Worm (Caenorhabditis elegans): ENCODE measurements around the gene F37C4.4.
A peak's percentile ranks its signal among the peaks of the same experiment; 100 is the strongest.

F37C4.4 gene

DNA sequence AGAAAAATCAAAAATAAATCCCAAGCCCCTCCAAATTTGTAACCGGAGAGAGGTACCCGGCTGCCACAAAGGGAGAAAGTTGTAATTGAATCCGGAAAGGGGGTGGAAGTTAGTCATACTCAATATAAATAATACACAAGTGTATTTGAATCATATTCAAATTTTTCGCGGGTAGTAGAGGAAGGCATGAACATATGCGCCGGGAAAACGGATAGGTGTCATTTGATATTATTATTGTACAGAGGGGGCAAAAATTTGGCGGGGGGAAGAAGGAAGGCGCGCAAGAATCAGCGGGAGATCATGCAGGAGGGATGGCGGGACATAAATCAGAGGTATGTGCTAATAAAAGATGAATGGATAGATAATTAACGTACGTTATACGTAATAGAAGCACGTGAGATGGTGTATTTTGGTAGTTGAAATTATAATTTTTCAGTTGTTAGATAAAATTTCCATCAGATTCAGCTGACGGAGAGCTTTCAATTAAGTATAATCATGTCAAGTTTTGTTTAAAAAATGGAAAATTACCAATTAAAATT, 40.5 kb upstream of the F37C4.4 start, which contains the start of gene F28F9.3 (continued):
- TF ChIP-seq hlh-17 (GFP tag; optimal IDR thresholded peaks at IDR 0.05; ENCODE audit: borderline replicate concordance) = no peak

DNA sequence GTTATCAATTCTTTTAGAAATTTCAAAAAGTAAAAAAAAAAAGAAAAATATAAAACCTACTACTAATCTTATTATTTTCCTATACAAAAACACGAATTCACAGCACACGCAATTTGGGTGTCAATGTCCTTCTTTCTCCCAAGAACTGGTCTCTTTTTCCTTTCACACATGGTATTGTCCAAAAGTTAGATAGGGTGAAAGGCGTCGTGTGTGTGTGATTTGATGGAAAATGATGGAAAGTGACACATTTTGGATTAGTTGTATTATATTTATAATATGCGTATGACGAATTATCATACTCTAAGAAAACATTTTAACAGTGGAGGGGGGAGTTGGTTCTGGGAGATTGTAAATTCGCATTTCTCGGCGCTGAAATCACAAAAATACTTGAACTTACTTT, 39.4 kb upstream of the F37C4.4 start:
- TF ChIP-seq blmp-1 (tag; optimal IDR thresholded peaks at IDR 0.05) (peak; percentile 88), ets-5 (GFP tag; IDR thresholded peaks at IDR 0.05) (no peak), nhr-85 (tag) (peak; percentile 44)

DNA sequence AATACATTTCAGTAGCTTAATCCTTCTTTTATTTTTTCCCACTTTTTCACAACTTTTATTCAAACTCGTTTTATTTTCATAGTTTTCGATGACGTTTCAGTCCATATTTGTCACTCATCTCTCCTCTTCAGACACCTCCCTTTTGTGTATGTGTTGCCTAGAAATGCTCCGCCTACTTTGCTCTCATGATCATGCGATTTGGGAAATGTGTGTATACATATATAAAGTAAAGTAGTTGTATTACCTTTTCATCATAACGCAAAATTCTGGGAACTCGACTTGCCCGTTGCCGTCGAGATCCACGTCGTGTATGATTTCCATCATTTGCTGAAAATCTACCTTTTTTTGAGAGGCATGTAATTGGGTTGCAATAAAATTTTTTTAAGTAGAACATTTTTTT, 35.1 kb upstream of the F37C4.4 start:
- TF ChIP-seq dsc-1 (tag; optimal IDR thresholded peaks at IDR 0.05) (peak; percentile 58), efl-1 (optimal IDR thresholded peaks at IDR 0.05) (no peak), efl-1 (GFP tag; optimal IDR thresholded peaks at IDR 0.05 in 1 of 2) (peak in 1 of 2 experiments; percentile 73), unc-62 (GFP tag; optimal IDR thresholded peaks at IDR 0.05) (no peak), nhr-19 (GFP tag; conservative IDR thresholded peaks at IDR 0.05) (no peak), isw-1 (GFP tag; IDR thresholded peaks at IDR 0.05) (no peak), egl-27 (tag; optimal IDR thresholded peaks at IDR 0.05) (no peak), lin-13 (GFP tag; optimal IDR thresholded peaks at IDR 0.05) (no peak), aly-2 (tag; optimal IDR thresholded peaks at IDR 0.05) (no peak), zip-4 (GFP tag; optimal IDR thresholded peaks at IDR 0.05) (no peak), fkh-10 (GFP tag; optimal IDR thresholded peaks at IDR 0.05) (no peak), nhr-11 (tag; optimal IDR thresholded peaks at IDR 0.05) (no peak), nhr-71 (tag; optimal IDR thresholded peaks at IDR 0.05) (peak; percentile 52), pqm-1 (tag; optimal IDR thresholded peaks at IDR 0.05) (no peak), C04F5.9 (tag; optimal IDR thresholded peaks at IDR 0.05) (no peak), egl-13 (tag; optimal IDR thresholded peaks at IDR 0.05) (no peak), sox-4 (tag; optimal IDR thresholded peaks at IDR 0.05) (no peak), jun-1 (tag; optimal IDR thresholded peaks at IDR 0.05) (no peak), nhr-85 (tag) (no peak), pax-3 (tag; optimal IDR thresholded peaks at IDR 0.05) (peak; percentile 32), fkh-8 (tag; optimal IDR thresholded peaks at IDR 0.05) (peak; percentile 75), efl-3 (GFP tag; optimal IDR thresholded peaks at IDR 0.05) (no peak), ets-5 (GFP tag; IDR thresholded peaks at IDR 0.05) (no peak), nhr-77 (tag; optimal IDR thresholded peaks at IDR 0.05) (no peak), nhr-47 (tag; optimal IDR thresholded peaks at IDR 0.05) (peak; percentile 40), hlh-4 (tag; optimal IDR thresholded peaks at IDR 0.05) (no peak), unc-30 (tag; optimal IDR thresholded peaks at IDR 0.05) (no peak), ceh-82 (tag; optimal IDR thresholded peaks at IDR 0.05) (no peak), rnt-1 (tag; optimal IDR thresholded peaks at IDR 0.05) (no peak)

DNA sequence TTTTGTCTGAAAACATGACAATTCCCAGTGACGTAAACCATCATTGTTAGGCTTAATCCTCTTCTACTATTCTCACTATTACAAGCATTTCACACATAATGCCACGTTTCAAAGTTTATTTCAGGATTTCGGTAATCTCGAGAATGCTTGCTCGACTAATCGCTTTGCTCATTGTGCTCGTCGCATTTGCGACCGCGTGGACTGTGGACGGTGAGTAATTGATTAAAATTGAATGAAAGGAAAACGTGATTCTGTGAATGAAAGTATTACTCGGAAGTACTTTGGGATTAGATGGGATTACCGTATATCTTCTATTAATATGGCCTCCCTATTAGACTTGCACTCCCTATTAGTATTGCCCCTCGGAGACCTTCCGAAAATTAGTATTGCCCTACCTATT, 33.3 kb upstream of the F37C4.4 start:
- TF ChIP-seq pax-3 (tag; optimal IDR thresholded peaks at IDR 0.05) = peak; percentile 42
- no peak for TF ChIP-seq aly-2 (tag; optimal IDR thresholded peaks at IDR 0.05)
- TF ChIP-seq hlh-4 (tag; optimal IDR thresholded peaks at IDR 0.05) = no peak
- peak; percentile 87 for TF ChIP-seq dsc-1 (tag; optimal IDR thresholded peaks at IDR 0.05)
- no peak for TF ChIP-seq fos-1 (tag; optimal IDR thresholded peaks at IDR 0.05)
- no peak for TF ChIP-seq nhr-47 (tag; optimal IDR thresholded peaks at IDR 0.05)
- no peak for TF ChIP-seq irx-1 (tag; optimal IDR thresholded peaks at IDR 0.05)
- no peak for TF ChIP-seq elt-2 (tag; optimal IDR thresholded peaks at IDR 0.05)
- peak; percentile 24 for TF ChIP-seq fkh-8 (tag; optimal IDR thresholded peaks at IDR 0.05)
- TF ChIP-seq ceh-8 (GFP tag; optimal IDR thresholded peaks at IDR 0.05) = no peak
- TF ChIP-seq vab-15 (tag; optimal IDR thresholded peaks at IDR 0.05) = no peak
- TF ChIP-seq nhr-12 (tag; optimal IDR thresholded peaks at IDR 0.05) = no peak
- TF ChIP-seq sptf-1 (tag; optimal IDR thresholded peaks at IDR 0.05) = no peak
- TF ChIP-seq sox-4 (tag; optimal IDR thresholded peaks at IDR 0.05) = peak; percentile 42
- no peak for TF ChIP-seq xbp-1 (tag; optimal IDR thresholded peaks at IDR 0.05)
- no peak for TF ChIP-seq nhr-85 (tag)
- no peak for TF ChIP-seq rnt-1 (tag; optimal IDR thresholded peaks at IDR 0.05)
- no peak for TF ChIP-seq efl-1 (optimal IDR thresholded peaks at IDR 0.05)
- peak in 1 of 2 experiments; percentile 4 for TF ChIP-seq efl-1 (GFP tag; optimal IDR thresholded peaks at IDR 0.05 in 1 of 2)

Measured in whole organism, L1 larva.